Worm (Caenorhabditis elegans) whole organism, dauer: ENCODE data around the gene fat-3.
"Not testable (repeated sequence)": the region's sequence is repeated elsewhere in the genome, so short reads cannot be mapped to it uniquely, and the experiment has no call there.

Experiments
- unc-62 ChIP-seq: sonication (generic microtip); optimal IDR thresholded peaks from 2 replicates; lab custom pipeline; 2017; ENCODE audit warnings: missing biosample characterization, missing genetic modification reagents, missing genetic modification characterization

The fat-3 gene

ce11 chrIV:9832586-9832985 is 29.8 kb downstream of the fat-3 start, which contains the start of gene kin-21:
Gene kin-21, plus strand, starts transcription at chrIV:9832886.
- no peak for TF ChIP-seq unc-62 (GFP tag; lab: Kevin White, UChicago)

ce11 chrIV:9833337-9833736 is 30.5 kb downstream of the fat-3 start:
- no peak for TF ChIP-seq unc-62 (GFP tag; lab: Kevin White, UChicago)

- no peak for TF ChIP-seq unc-62 (GFP tag; lab: Kevin White, UChicago)
Observed at ce11 chrIV:9836317-9836716, 33.5 kb downstream of the fat-3 start, which contains the start of gene msp-81. Gene msp-81, minus strand, starts transcription at chrIV:9836417.

- TF ChIP-seq unc-62 (GFP tag; lab: Kevin White, UChicago), result not testable (repeated sequence)
Observed at ce11 chrIV:9837349-9837748, 34.5 kb downstream of the fat-3 start, which contains the start of gene msp-10. Gene msp-10, plus strand, starts transcription at chrIV:9837649.

- TF ChIP-seq unc-62 (GFP tag; lab: Kevin White, UChicago), result no peak
Observed at ce11 chrIV:9840984-9841590, 38.3 kb downstream of the fat-3 start, which contains the start of the genes kin-24 and msp-56. Gene kin-24, minus strand, starts transcription at chrIV:9841084. Gene msp-56, plus strand, starts transcription at chrIV:9841540.

ce11 chrIV:9842071-9842470 is 39.2 kb downstream of the fat-3 start, which contains the start of gene K07F5.17:
Gene K07F5.17, plus strand, starts transcription at chrIV:9842371.
- no peak for TF ChIP-seq unc-62 (GFP tag; lab: Kevin White, UChicago)

ce11 chrIV:9843760-9844159 is 40.9 kb downstream of the fat-3 start, which contains the start of gene nspd-2:
Gene nspd-2, plus strand, starts transcription at chrIV:9844060.
- TF ChIP-seq unc-62 (GFP tag; lab: Kevin White, UChicago), result no peak

ce11 chrIV:9846574-9846973 is 43.8 kb downstream of the fat-3 start, which contains the start of gene K07F5.6:
Gene K07F5.6, minus strand, starts transcription at chrIV:9846674.
- no peak for TF ChIP-seq unc-62 (GFP tag; lab: Kevin White, UChicago)

ce11 chrIV:9848075-9848474 is 45.3 kb downstream of the fat-3 start, which contains the start of gene K07F5.7:
Gene K07F5.7, minus strand, starts transcription at chrIV:9848175.
- TF ChIP-seq unc-62 (GFP tag; lab: Kevin White, UChicago), result no peak

ce11 chrIV:9849624-9850023 is 46.8 kb downstream of the fat-3 start, which contains the start of gene K07F5.8:
Gene K07F5.8, minus strand, starts transcription at chrIV:9849724.
- TF ChIP-seq unc-62 (GFP tag; lab: Kevin White, UChicago), result no peak

ce11 chrIV:9850931-9851330 is 48.1 kb downstream of the fat-3 start, which contains the start of gene ssp-10:
Gene ssp-10, minus strand, starts transcription at chrIV:9851031.
- TF ChIP-seq unc-62 (GFP tag; lab: Kevin White, UChicago), result no peak

- no peak for TF ChIP-seq unc-62 (GFP tag; lab: Kevin White, UChicago)
Observed at ce11 chrIV:9852250-9852649, 49.4 kb downstream of the fat-3 start, which contains the start of gene ssq-1. Gene ssq-1, plus strand, starts transcription at chrIV:9852550.

ce11 chrIV:9852818-9853466 is 50.1 kb downstream of the fat-3 start:
- TF ChIP-seq unc-62 (GFP tag; lab: Kevin White, UChicago), result no peak

ce11 chrIV:9854952-9855351 is 52.1 kb downstream of the fat-3 start:
- no peak for TF ChIP-seq unc-62 (GFP tag; lab: Kevin White, UChicago)

- no peak for TF ChIP-seq unc-62 (GFP tag; lab: Kevin White, UChicago)
Observed at ce11 chrIV:9855712-9856111, 52.9 kb downstream of the fat-3 start, which contains the start of gene K07F5.12. Gene K07F5.12, plus strand, starts transcription at chrIV:9856012.
